Worm (Caenorhabditis elegans): Measurements from ENCODE around the gene Y81G3A.4.

Y81G3A.4 gene

ce11 chrII:13066777-13067290 lies 24.4 kb upstream of the Y81G3A.4 start:
- TF ChIP-seq ceh-28 (tag; optimal IDR thresholded peaks at IDR 0.05) (no peak), arid-1 (GFP tag; conservative IDR thresholded peaks at IDR 0.05) (no peak), zip-11 (GFP tag; IDR thresholded peaks at IDR 0.05) (no peak), cey-2 (tag; optimal IDR thresholded peaks at IDR 0.05; ENCODE audit: borderline replicate concordance, insufficient read depth) (no peak), nhr-48 (tag; optimal IDR thresholded peaks at IDR 0.05) (no peak), aly-2 (tag; optimal IDR thresholded peaks at IDR 0.05) (no peak), hif-1 (tag; optimal IDR thresholded peaks at IDR 0.05) (peak in 1 of 2 experiments; percentile 18), dve-1 (tag; optimal IDR thresholded peaks at IDR 0.05; ENCODE audit: insufficient read depth) (no peak), snpc-4 (tag; optimal IDR thresholded peaks at IDR 0.05) (no peak), ZK546.5 (tag; optimal IDR thresholded peaks at IDR 0.05) (no peak), ceh-20 (GFP tag; IDR thresholded peaks at IDR 0.05) (peak; percentile 41; the same call in 1 of the 2 replicates), set-16 (GFP tag; IDR thresholded peaks at IDR 0.05) (peak; percentile 94), daf-16 (GFP tag; optimal IDR thresholded peaks at IDR 0.05) (peak in 1 of 2 experiments; percentile 33), daf-16 (tag; optimal IDR thresholded peaks at IDR 0.05) (no peak), sdz-12 (GFP tag; optimal IDR thresholded peaks at IDR 0.05) (peak; percentile 6), nhr-102 (tag; optimal IDR thresholded peaks at IDR 0.05) (no peak), ZK337.2 (GFP tag; IDR thresholded peaks at IDR 0.05) (no peak), Y5F2A.4 (GFP tag; optimal IDR thresholded peaks at IDR 0.05) (no peak), zfp-2 (tag; optimal IDR thresholded peaks at IDR 0.05) (no peak), jun-1 (tag; optimal IDR thresholded peaks at IDR 0.05) (no peak), dmd-6 (GFP tag; IDR thresholded peaks at IDR 0.05) (no peak), unc-39 (tag; optimal IDR thresholded peaks at IDR 0.05) (no peak), nhr-11 (tag; optimal IDR thresholded peaks at IDR 0.05) (no peak), Y48G9A.11 (GFP tag; IDR thresholded peaks at IDR 0.05) (no peak), vab-7 (GFP tag; IDR thresholded peaks at IDR 0.05) (no peak), lim-7 (GFP tag; IDR thresholded peaks at IDR 0.05) (no peak), F10B5.3 (tag; optimal IDR thresholded peaks at IDR 0.05) (no peak), nhr-28 (tag; optimal IDR thresholded peaks at IDR 0.05) (no peak), ceh-44 (GFP tag; IDR thresholded peaks at IDR 0.05) (0 out of 2 replicates have a peak, but pooled peaks have one; percentile 15), nhr-41 (GFP tag; IDR thresholded peaks at IDR 0.05) (no peak), nhr-77 (tag; optimal IDR thresholded peaks at IDR 0.05) (no peak), F37D6.2 (tag; optimal IDR thresholded peaks at IDR 0.05) (no peak), mdt-29 (GFP tag; IDR thresholded peaks at IDR 0.05) (no peak), mdl-1 (tag; optimal IDR thresholded peaks at IDR 0.05) (no peak), ama-1 (optimal IDR thresholded peaks at IDR 0.05) (no peak), nhr-42 (GFP tag; IDR thresholded peaks at IDR 0.05) (no peak), fos-1 (tag; optimal IDR thresholded peaks at IDR 0.05) (no peak), ztf-7 (tag; optimal IDR thresholded peaks at IDR 0.05) (no peak), F26F4.8 (GFP tag; conservative IDR thresholded peaks at IDR 0.05) (no peak), mes-2 (tag; optimal IDR thresholded peaks at IDR 0.05; ENCODE audit: poor library complexity, severe bottlenecking) (no peak), aha-1 (tag) (peak; percentile 68), dmd-8 (GFP tag; IDR thresholded peaks at IDR 0.05) (no peak), lsy-2 (tag; optimal IDR thresholded peaks at IDR 0.05) (no peak), F44E2.7 (GFP tag; IDR thresholded peaks at IDR 0.05) (no peak), R02D3.7 (tag; optimal IDR thresholded peaks at IDR 0.05) (no peak), hmg-1.1 (GFP tag; IDR thresholded peaks at IDR 0.05) (no peak), nhr-10 (tag; optimal IDR thresholded peaks at IDR 0.05) (no peak), spr-1 (tag; optimal IDR thresholded peaks at IDR 0.05) (no peak), hlh-11 (tag; optimal IDR thresholded peaks at IDR 0.05) (peak; percentile 53), nhr-6 (tag; optimal IDR thresholded peaks at IDR 0.05) (no peak), T26A8.4 (GFP tag; IDR thresholded peaks at IDR 0.05) (no peak), Y75B8A.6 (GFP tag; IDR thresholded peaks at IDR 0.05) (no peak)

All from whole organism, L4 larva.